Worm (Caenorhabditis elegans) whole organism, L3 larva: Measurements from ENCODE around the gene Y17D7B.10.
"Not testable (repeated sequence)": the region's sequence is repeated elsewhere in the genome, so short reads cannot be mapped to it uniquely, and the experiment has no call there.

ENCODE experiments used
- R02D3.7 ChIP-seq: fragments of 150-350 bp; optimal IDR thresholded peaks from 2 replicates; lab custom pipeline; 2014; ENCODE audit warnings: missing biosample characterization, missing genetic modification characterization
- ZK546.5 ChIP-seq: sonication (generic microtip); optimal IDR thresholded peaks from 2 replicates; lab custom pipeline; 2017; ENCODE audit warnings: missing biosample characterization, missing genetic modification characterization
- aly-2 ChIP-seq: fragments of 150-350 bp; optimal IDR thresholded peaks from 2 replicates; lab custom pipeline; 2014; ENCODE audit warnings: missing biosample characterization, missing genetic modification characterization
- ama-1 ChIP-seq: fragments of 150-350 bp; optimal IDR thresholded peaks from 2 replicates; lab custom pipeline; 2018
- ceh-16 ChIP-seq: sonication (generic microtip); optimal IDR thresholded peaks from 2 replicates; lab custom pipeline; 2017; ENCODE audit warnings: missing biosample characterization, missing genetic modification characterization
- ceh-28 ChIP-seq: fragments of 150-350 bp; optimal IDR thresholded peaks from 2 replicates; lab custom pipeline; 2014; ENCODE audit warnings: missing biosample characterization, missing genetic modification reagents, missing genetic modification characterization
- ceh-82 ChIP-seq: fragments of 150-350 bp; optimal IDR thresholded peaks from 2 replicates; lab custom pipeline; 2014; ENCODE audit warnings: missing biosample characterization, missing genetic modification characterization
- ceh-9 ChIP-seq: sonication (generic microtip); optimal IDR thresholded peaks from 2 replicates; lab custom pipeline; 2018; ENCODE audit warnings: missing biosample characterization, missing genetic modification characterization
- daf-12 ChIP-seq: fragments of 150-350 bp; optimal IDR thresholded peaks from 2 replicates; lab custom pipeline; 2014; ENCODE audit warnings: missing biosample characterization, missing genetic modification reagents, missing genetic modification characterization
- egl-27 ChIP-seq: sonication (generic microtip); optimal IDR thresholded peaks from 4 replicates; lab custom pipeline; 2017; ENCODE audit warnings: missing biosample characterization, missing genetic modification reagents, missing genetic modification characterization
- egl-5 ChIP-seq: fragments of 150-350 bp; optimal IDR thresholded peaks from 2 replicates; lab custom pipeline; 2017; ENCODE audit warnings: missing biosample characterization, missing genetic modification reagents, missing genetic modification characterization, inconsistent platforms
- elt-1 ChIP-seq: fragments of 150-350 bp; optimal IDR thresholded peaks from 2 replicates; lab custom pipeline; 2014; ENCODE audit warnings: missing biosample characterization, missing genetic modification characterization
- elt-2 ChIP-seq: sonication (generic microtip); optimal IDR thresholded peaks from 2 replicates; lab custom pipeline; 2016; ENCODE audit warnings: missing genetic modification reagents, mild to moderate bottlenecking, missing genetic modification characterization, missing compliant biosample characterization
- fkh-10 ChIP-seq: sonication (generic microtip); optimal IDR thresholded peaks from 2 replicates; lab custom pipeline; 2017; ENCODE audit warnings: missing biosample characterization, missing genetic modification reagents, missing genetic modification characterization
- fkh-2 ChIP-seq: fragments of 150-350 bp; optimal IDR thresholded peaks from 2 replicates; lab custom pipeline; 2014; ENCODE audit warnings: missing biosample characterization, missing genetic modification reagents, missing genetic modification characterization
- hmg-11 ChIP-seq: sonication (generic microtip); optimal IDR thresholded peaks from 2 replicates; lab custom pipeline; 2016; ENCODE audit warnings: missing genetic modification characterization, missing compliant biosample characterization
- jun-1 ChIP-seq: fragments of 150-350 bp; optimal IDR thresholded peaks from 2 replicates; lab custom pipeline; 2014; ENCODE audit warnings: missing biosample characterization, missing genetic modification reagents, missing genetic modification characterization
- lin-15B ChIP-seq: fragments of 150-350 bp; optimal IDR thresholded peaks from 2 replicates; lab custom pipeline; 2014; ENCODE audit warnings: missing biosample characterization, missing genetic modification characterization
- lin-39 ChIP-seq: fragments of 150-350 bp; optimal IDR thresholded peaks from 2 replicates; lab custom pipeline; 2018; ENCODE audit warnings: missing biosample characterization, missing genetic modification reagents, missing genetic modification characterization
- lsy-12 ChIP-seq: sonication (generic microtip); optimal IDR thresholded peaks from 2 replicates; lab custom pipeline; 2016; ENCODE audit warnings: mild to moderate bottlenecking, missing genetic modification characterization, missing compliant biosample characterization
- mdl-1 ChIP-seq: fragments of 150-350 bp; optimal IDR thresholded peaks from 2 replicates; lab custom pipeline; 2014; ENCODE audit warnings: missing biosample characterization, missing genetic modification characterization
- mml-1 ChIP-seq: fragments of 150-350 bp; sonication (generic microtip); optimal IDR thresholded peaks from 3 replicates; lab custom pipeline; 2014; ENCODE audit warnings: missing biosample characterization, missing genetic modification characterization
- nhr-12 ChIP-seq: fragments of 150-350 bp; optimal IDR thresholded peaks from 2 replicates; lab custom pipeline; 2014; ENCODE audit warnings: missing biosample characterization, missing genetic modification characterization
- nhr-23 ChIP-seq: fragments of 150-350 bp; optimal IDR thresholded peaks from 2 replicates; lab custom pipeline; 2014; ENCODE audit warnings: missing biosample characterization, missing genetic modification reagents, missing genetic modification characterization
- nhr-25 ChIP-seq: sonication (generic microtip); optimal IDR thresholded peaks from 2 replicates; lab custom pipeline; 2017; ENCODE audit warnings: missing biosample characterization, missing genetic modification characterization
- nhr-28 ChIP-seq: fragments of 150-350 bp; optimal IDR thresholded peaks from 2 replicates; lab custom pipeline; 2014; ENCODE audit warnings: missing biosample characterization, missing genetic modification characterization
- nhr-43 ChIP-seq: sonication (generic microtip); optimal IDR thresholded peaks from 2 replicates; lab custom pipeline; 2016; ENCODE audit warnings: mild to moderate bottlenecking, missing genetic modification characterization, missing compliant biosample characterization; ENCODE audit not compliant: poor library complexity, severe bottlenecking
- nhr-76 ChIP-seq: fragments of 150-350 bp; sonication (generic microtip); optimal IDR thresholded peaks from 5 replicates; lab custom pipeline; 2014; ENCODE audit warnings: missing biosample characterization, missing genetic modification characterization
- pha-4 ChIP-seq: fragments of 150-350 bp; optimal IDR thresholded peaks from 2 replicates; lab custom pipeline; 2014; ENCODE audit warnings: missing biosample characterization, missing genetic modification reagents, missing genetic modification characterization
- sea-2 ChIP-seq: fragments of 150-350 bp; sonication (generic microtip); optimal IDR thresholded peaks from 4 replicates; lab custom pipeline; 2014; ENCODE audit warnings: missing biosample characterization, missing genetic modification reagents, missing genetic modification characterization
- skn-1 ChIP-seq: fragments of 150-350 bp; optimal IDR thresholded peaks from 2 replicates; lab custom pipeline; 2014; ENCODE audit warnings: missing biosample characterization, missing genetic modification characterization
- unc-39 ChIP-seq: sonication (generic microtip); optimal IDR thresholded peaks from 4 replicates; lab custom pipeline; 2017; ENCODE audit warnings: missing biosample characterization, missing genetic modification characterization
- unc-62 ChIP-seq: fragments of 150-350 bp; sonication (generic microtip); optimal IDR thresholded peaks from 4 replicates; lab custom pipeline; 2014; ENCODE audit warnings: missing biosample characterization, missing genetic modification reagents, missing genetic modification characterization
- zag-1 ChIP-seq: fragments of 150-350 bp; optimal IDR thresholded peaks from 2 replicates; lab custom pipeline; 2014; ENCODE audit warnings: missing biosample characterization, missing genetic modification characterization
- ztf-11 ChIP-seq: fragments of 150-350 bp; optimal IDR thresholded peaks from 2 replicates; lab custom pipeline; 2014; ENCODE audit warnings: missing biosample characterization, missing genetic modification characterization
- ztf-4 ChIP-seq: fragments of 150-350 bp; optimal IDR thresholded peaks from 2 replicates; lab custom pipeline; 2014; ENCODE audit warnings: missing biosample characterization, missing genetic modification characterization

Gene Y17D7B.10

ce11 chrV:18761078-18761477 is 22.4 kb upstream of the Y17D7B.10 start, which contains the start of gene F11D11.4:
Gene F11D11.4, plus strand, starts transcription at chrV:18761378.
- no peak for TF ChIP-seq egl-5 (tag; lab: Kevin White, UChicago)
- TF ChIP-seq ama-1: no peak
- TF ChIP-seq hmg-11 (tag; lab: Kevin White, UChicago): no peak
- TF ChIP-seq lsy-12: no peak
- TF ChIP-seq skn-1 (tag; lab: Kevin White, UChicago): no peak
- no peak for TF ChIP-seq ceh-16 (tag; lab: Kevin White, UChicago)
- no peak for TF ChIP-seq ztf-11 (tag; lab: Kevin White, UChicago)
- TF ChIP-seq unc-39 (tag; lab: Kevin White, UChicago): no peak
- no peak for TF ChIP-seq lin-15B
- TF ChIP-seq nhr-43 (tag; lab: Kevin White, UChicago): no peak
- no peak for TF ChIP-seq ztf-4 (tag; lab: Kevin White, UChicago)
- TF ChIP-seq nhr-25 (tag; lab: Kevin White, UChicago): no peak
- no peak for TF ChIP-seq jun-1 (tag; lab: Kevin White, UChicago)
- TF ChIP-seq egl-27: no peak
- no peak for TF ChIP-seq mdl-1 (tag; lab: Kevin White, UChicago)
- no peak for TF ChIP-seq nhr-23 (tag; lab: Kevin White, UChicago)
- no peak for TF ChIP-seq pha-4 (tag; lab: Kevin White, UChicago)
- TF ChIP-seq elt-2 (tag; lab: Kevin White, UChicago): no peak

ce11 chrV:18762044-18762443 is 21.5 kb upstream of the Y17D7B.10 start, which contains the start of gene F11D11.22:
Gene F11D11.22, plus strand, starts transcription at chrV:18762344.
- TF ChIP-seq fkh-2, ceh-28, elt-1 (tag; lab: Kevin White, UChicago): not testable (repeated sequence)

ce11 chrV:18769902-18770301 is 13.6 kb upstream of the Y17D7B.10 start:
- TF ChIP-seq egl-5 (tag; lab: Kevin White, UChicago) (no peak), fkh-2 (tag; lab: Kevin White, UChicago) (no peak), jun-1 (tag; lab: Kevin White, UChicago) (no peak), elt-2 (tag; lab: Kevin White, UChicago) (no peak), sea-2 (GFP tag; lab: Kevin White, UChicago) (no peak), ceh-9 (tag; lab: Kevin White, UChicago) (no peak), lin-39 (tag; lab: Kevin White, UChicago) (no peak), nhr-28 (tag; lab: Kevin White, UChicago) (no peak), ama-1 (no peak), fkh-10 (GFP tag; lab: Kevin White, UChicago) (no peak), nhr-43 (tag; lab: Kevin White, UChicago) (no peak), nhr-76 (tag; lab: Kevin White, UChicago) (no peak), nhr-12 (no peak)

ce11 chrV:18770623-18771022 is 12.9 kb upstream of the Y17D7B.10 start, which contains the start of gene clec-255:
Gene clec-255, minus strand, starts transcription at chrV:18770723.
- no peak for TF ChIP-seq lin-39 (tag; lab: Kevin White, UChicago)
- no peak for TF ChIP-seq nhr-12
- TF ChIP-seq egl-5 (tag; lab: Kevin White, UChicago): no peak

ce11 chrV:18771390-18771789 is 12.1 kb upstream of the Y17D7B.10 start, which contains the start of gene clec-256:
Gene clec-256, plus strand, starts transcription at chrV:18771690.
- TF ChIP-seq ztf-4 (tag; lab: Kevin White, UChicago) (no peak), skn-1 (tag; lab: Kevin White, UChicago) (no peak), jun-1 (tag; lab: Kevin White, UChicago) (no peak), R02D3.7 (tag; lab: Kevin White, UChicago) (no peak), unc-62 (GFP tag; lab: Kevin White, UChicago) (no peak), pha-4 (tag; lab: Kevin White, UChicago) (no peak), ZK546.5 (tag; lab: Kevin White, UChicago) (no peak), ceh-82 (no peak), ztf-11 (tag; lab: Kevin White, UChicago) (no peak), lin-15B (no peak), ceh-9 (tag; lab: Kevin White, UChicago) (no peak), aly-2 (tag; lab: Kevin White, UChicago) (no peak), fkh-2 (tag; lab: Kevin White, UChicago) (no peak), zag-1 (tag; lab: Kevin White, UChicago) (no peak), mml-1 (tag; lab: Kevin White, UChicago) (no peak), elt-1 (tag; lab: Kevin White, UChicago) (no peak), lin-39 (tag; lab: Kevin White, UChicago) (no peak), nhr-12 (no peak), daf-12 (tag; lab: Kevin White, UChicago) (no peak)
